Worm (Caenorhabditis elegans) whole organism, early embryonic: ENCODE results near the gene bre-5.

Experiments
- F13C5.2 ChIP-seq: sonication (generic microtip); optimal IDR thresholded peaks from 2 replicates; lab custom pipeline; 2017; ENCODE audit warnings: mild to moderate bottlenecking, missing genetic modification characterization, inconsistent platforms, missing compliant biosample characterization
- ceh-13 ChIP-seq: fragments of 200-800 bp; sonication (Bioruptor generic); optimal IDR thresholded peaks from 2 replicates; lab custom pipeline; 2018; ENCODE audit warnings: mild to moderate bottlenecking, missing genetic modification characterization, missing compliant biosample characterization
- hmg-4 ChIP-seq: fragments of 200-800 bp; sonication (Bioruptor generic); optimal IDR thresholded peaks from 2 replicates; lab custom pipeline; 2018; ENCODE audit warnings: mild to moderate bottlenecking, missing genetic modification characterization, missing compliant biosample characterization
- pes-1 ChIP-seq: fragments of 200-800 bp; sonication (Bioruptor generic); IDR thresholded peaks from 2 replicates; pipeline ENCODE4 v1.3.6; 2022; ENCODE audit warnings: missing genetic modification reagents, missing genetic modification characterization, missing compliant biosample characterization
- sea-1 ChIP-seq: fragments of 200-800 bp; sonication (Bioruptor generic); conservative IDR thresholded peaks from 2 replicates; pipeline ENCODE4 v1.3.6; 2022; ENCODE audit warnings: missing genetic modification characterization, missing compliant biosample characterization
- tbx-11 ChIP-seq: fragments of 200-800 bp; sonication (Bioruptor generic); IDR thresholded peaks from 2 replicates; pipeline ENCODE4 v1.3.6; 2022; ENCODE audit warnings: missing genetic modification characterization, missing compliant biosample characterization

- TF ChIP-seq pes-1 (GFP tag; lab: Robert Waterston, UW) (no peak), ceh-13 (no peak), sea-1 (GFP tag; lab: Robert Waterston, UW) (no peak), F13C5.2 (no peak), hmg-4 (GFP tag; lab: Kevin White, UChicago) (no peak), tbx-11 (GFP tag; lab: Robert Waterston, UW) (no peak)
These were observed 20.0 kb downstream of the bre-5 start, which contains the start of the genes T12G3.6 and mrpl-51 for ce11 chrIV:12031003-12031402.
